Worm (Caenorhabditis elegans) whole organism, early embryonic: ENCODE results near the gene droe-4.

Experiments used
- F13C5.2 ChIP-seq: sonication (generic microtip); optimal IDR thresholded peaks from 2 replicates; lab custom pipeline; 2017; ENCODE audit warnings: mild to moderate bottlenecking, missing genetic modification characterization, inconsistent platforms, missing compliant biosample characterization
- aly-1 ChIP-seq: sonication (generic microtip); optimal IDR thresholded peaks from 2 replicates; lab custom pipeline; 2016; ENCODE audit warnings: missing genetic modification characterization, missing compliant biosample characterization
- ama-1 ChIP-seq: fragments of 150-350 bp; optimal IDR thresholded peaks from 2 replicates; lab custom pipeline; 2014
- ceh-13 ChIP-seq: fragments of 200-800 bp; sonication (Bioruptor generic); optimal IDR thresholded peaks from 2 replicates; lab custom pipeline; 2018; ENCODE audit warnings: mild to moderate bottlenecking, missing genetic modification characterization, missing compliant biosample characterization
- ceh-36 ChIP-seq: sonication (generic microtip); optimal IDR thresholded peaks from 2 replicates; lab custom pipeline; 2016; ENCODE audit warnings: missing genetic modification characterization, inconsistent platforms, missing compliant biosample characterization
- flt-1 ChIP-seq: fragments of 200-800 bp; sonication (Bioruptor generic); IDR thresholded peaks from 2 replicates; pipeline ENCODE4 v1.3.6; 2022; ENCODE audit warnings: missing genetic modification characterization, missing compliant biosample characterization
- hmbx-1 ChIP-seq: sonication (generic microtip); optimal IDR thresholded peaks from 2 replicates; lab custom pipeline; 2016; ENCODE audit warnings: mild to moderate bottlenecking, missing genetic modification characterization, missing compliant biosample characterization
- hmg-4 ChIP-seq: fragments of 200-800 bp; sonication (Bioruptor generic); optimal IDR thresholded peaks from 2 replicates; lab custom pipeline; 2018; ENCODE audit warnings: mild to moderate bottlenecking, missing genetic modification characterization, missing compliant biosample characterization
- hnd-1 ChIP-seq: sonication (generic microtip); optimal IDR thresholded peaks from 2 replicates; lab custom pipeline; 2016; ENCODE audit warnings: missing genetic modification characterization, missing compliant biosample characterization
- sea-1 ChIP-seq: fragments of 200-800 bp; sonication (Bioruptor generic); conservative IDR thresholded peaks from 2 replicates; pipeline ENCODE4 v1.3.6; 2022; ENCODE audit warnings: missing genetic modification characterization, missing compliant biosample characterization
- tbx-37 ChIP-seq: fragments of 200-800 bp; sonication (Bioruptor generic); conservative IDR thresholded peaks from 2 replicates; pipeline ENCODE4 v1.3.6; 2022; ENCODE audit warnings: missing genetic modification reagents, missing genetic modification characterization, missing compliant biosample characterization

DNA sequence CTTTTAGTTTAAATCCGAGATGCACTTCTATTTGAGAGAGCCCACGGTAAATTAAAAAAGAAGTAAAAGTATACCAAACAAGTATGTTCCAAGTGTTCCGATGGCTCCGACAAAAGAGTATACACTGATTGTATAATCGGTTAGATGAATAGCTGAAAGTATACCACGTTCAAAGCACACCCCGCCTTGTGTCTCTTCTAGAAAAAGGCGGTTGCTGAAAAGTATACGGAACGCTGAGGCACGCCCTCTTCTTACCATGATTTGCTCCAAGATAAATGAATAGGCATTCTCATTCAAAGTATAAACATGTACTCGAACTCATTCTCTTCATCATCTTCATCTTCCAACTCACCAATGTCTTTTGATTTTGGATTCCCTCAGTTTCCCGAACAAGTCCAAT is 21.9 kb downstream of the droe-4 start, which contains the start of gene end-3:
- TF ChIP-seq ceh-36 (tag; lab: Kevin White, UChicago) (no peak), ceh-13 (GFP tag; lab: Kevin White, UChicago) (no peak), ama-1 (no peak), sea-1 (GFP tag; lab: Robert Waterston, UW) (no peak), F13C5.2 (tag; lab: Kevin White, UChicago) (no peak), hmbx-1 (no peak), hnd-1 (no peak), aly-1 (tag; lab: Kevin White, UChicago) (no peak), tbx-37 (GFP tag; lab: Robert Waterston, UW) (no peak), flt-1 (GFP tag; lab: Robert Waterston, UW) (no peak), hmg-4 (GFP tag; lab: Kevin White, UChicago) (no peak)
